Fruit fly (Drosophila melanogaster) whole organism, adult: ENCODE results near the gene plx.
A peak's percentile ranks its signal among the peaks of the same experiment; 100 is the strongest.

Experiments
- CG11617 ChIP-seq: fragments of 200-800 bp; sonication (Bioruptor generic); optimal IDR thresholded peaks from 2 replicates; lab custom pipeline; 2017; ENCODE audit warnings: mild to moderate bottlenecking, missing biosample characterization, missing genetic modification reagents, missing genetic modification characterization
- CG12768 ChIP-seq: fragments of 200-800 bp; sonication (Bioruptor generic); optimal IDR thresholded peaks from 2 replicates; lab custom pipeline; 2017; ENCODE audit warnings: missing biosample characterization, missing genetic modification characterization, mild to moderate bottlenecking, moderate library complexity, missing genetic modification reagents
- CG14711 ChIP-seq: fragments of 200-800 bp; sonication (Bioruptor generic); optimal IDR thresholded peaks from 2 replicates; lab custom pipeline; 2018; ENCODE audit warnings: missing biosample characterization, mild to moderate bottlenecking, missing genetic modification characterization, moderate library complexity
- CG1620 ChIP-seq: fragments of 200-800 bp; sonication (Bioruptor generic); optimal IDR thresholded peaks from 2 replicates; lab custom pipeline; 2016; ENCODE audit warnings: missing biosample characterization, missing genetic modification characterization
- CG33017 ChIP-seq: fragments of 200-800 bp; sonication (Bioruptor generic); optimal IDR thresholded peaks from 2 replicates; lab custom pipeline; 2018; ENCODE audit warnings: missing biosample characterization, mild to moderate bottlenecking, missing genetic modification characterization, moderate library complexity
- CG5204 ChIP-seq: fragments of 200-800 bp; sonication (Bioruptor generic); optimal IDR thresholded peaks from 2 replicates; lab custom pipeline; 2016; ENCODE audit warnings: missing biosample characterization, missing genetic modification characterization
- CG7045 ChIP-seq: fragments of 200-800 bp; sonication (Bioruptor generic); optimal IDR thresholded peaks from 2 replicates; lab custom pipeline; 2017; ENCODE audit warnings: missing biosample characterization, mild to moderate bottlenecking, missing genetic modification characterization
- CG7101 ChIP-seq: fragments of 200-800 bp; sonication (Bioruptor generic); optimal IDR thresholded peaks from 2 replicates; lab custom pipeline; 2018; ENCODE audit warnings: missing biosample characterization, mild to moderate bottlenecking, missing genetic modification characterization, moderate library complexity
- Clk ChIP-seq: fragments of 200-800 bp; sonication (Bioruptor generic); optimal IDR thresholded peaks from 2 replicates; lab custom pipeline; 2017; ENCODE audit warnings: missing biosample characterization, missing genetic modification characterization
- Crg-1 ChIP-seq: fragments of 200-800 bp; sonication (Bioruptor generic); optimal IDR thresholded peaks from 2 replicates; lab custom pipeline; 2016; ENCODE audit warnings: missing biosample characterization, missing genetic modification characterization
- Hr96 ChIP-seq: fragments of 200-800 bp; sonication (Bioruptor generic); optimal IDR thresholded peaks from 2 replicates; lab custom pipeline; 2016; ENCODE audit warnings: missing biosample characterization, missing genetic modification characterization
- Mnt ChIP-seq: fragments of 200-800 bp; sonication (Bioruptor generic); optimal IDR thresholded peaks from 2 replicates; lab custom pipeline; 2016; ENCODE audit warnings: missing biosample characterization, mild to moderate bottlenecking, missing genetic modification characterization
- bab1 ChIP-seq: fragments of 200-800 bp; sonication (Bioruptor generic); optimal IDR thresholded peaks from 3 replicates; lab custom pipeline; 2019; ENCODE audit warnings: missing biosample characterization, mild to moderate bottlenecking, missing genetic modification characterization, moderate library complexity
- cic ChIP-seq: fragments of 200-800 bp; sonication (Bioruptor generic); optimal IDR thresholded peaks from 2 replicates; lab custom pipeline; 2017; ENCODE audit warnings: missing biosample characterization, mild to moderate bottlenecking, missing genetic modification characterization, moderate library complexity
- cnc ChIP-seq, 2 experiments: fragments of >200 bp; optimal IDR thresholded peaks; 2 replicates each; lab custom pipeline; 2017
- kay ChIP-seq: fragments of 200-800 bp; sonication (Bioruptor generic); peaks from one replicate; lab custom pipeline; 2016; ENCODE audit warnings: missing biosample characterization, missing genetic modification characterization, borderline replicate concordance
- ovo ChIP-seq: fragments of 200-800 bp; sonication (Bioruptor generic); optimal IDR thresholded peaks from 2 replicates; lab custom pipeline; 2016; ENCODE audit warnings: missing biosample characterization, missing genetic modification characterization
- pad ChIP-seq: fragments of 200-800 bp; sonication (Bioruptor generic); optimal IDR thresholded peaks from 3 replicates; lab custom pipeline; 2017; ENCODE audit warnings: missing biosample characterization, missing genetic modification characterization, mild to moderate bottlenecking, moderate library complexity, missing genetic modification reagents
- tj ChIP-seq: fragments of 200-800 bp; sonication (Bioruptor generic); optimal IDR thresholded peaks from 3 replicates; lab custom pipeline; 2017; ENCODE audit warnings: missing biosample characterization, mild to moderate bottlenecking, missing genetic modification characterization, moderate library complexity
- toe ChIP-seq: fragments of 200-800 bp; sonication (Bioruptor generic); optimal IDR thresholded peaks from 2 replicates; lab custom pipeline; 2016; ENCODE audit warnings: missing biosample characterization, missing genetic modification characterization

The plx gene

dm6 chr3R:5701104-5701503 is 15.4 kb downstream of the plx start:
- TF ChIP-seq bab1 (peak; percentile 19), CG5204 (GFP tag; lab: Kevin White, UChicago) (no peak)

- TF ChIP-seq ovo (GFP tag; lab: Kevin White, UChicago) = no peak
- no peak for TF ChIP-seq Mnt (GFP tag; lab: Kevin White, UChicago)
- no peak for TF ChIP-seq CG33017 (tag; lab: Kevin White, UChicago)
- no peak for TF ChIP-seq cic (GFP tag; lab: Kevin White, UChicago)
- TF ChIP-seq CG7045 (GFP tag; lab: Kevin White, UChicago) = no peak
- TF ChIP-seq CG12768 (GFP tag; lab: Kevin White, UChicago) = no peak
- TF ChIP-seq pad = no peak
- no peak for TF ChIP-seq bab1
- TF ChIP-seq CG14711 (tag; lab: Kevin White, UChicago) = no peak
- no peak for TF ChIP-seq toe (GFP tag; lab: Kevin White, UChicago)
- no peak for TF ChIP-seq cnc (optimal IDR thresholded peaks at IDR 0.05; lab: Kevin White, UChicago)
- TF ChIP-seq CG11617 (GFP tag; lab: Kevin White, UChicago) = no peak
- no peak for TF ChIP-seq kay
- no peak for TF ChIP-seq CG1620 (GFP tag; lab: Kevin White, UChicago)
- TF ChIP-seq CG5204 (GFP tag; lab: Kevin White, UChicago) = no peak
- no peak for TF ChIP-seq Clk (GFP tag; lab: Kevin White, UChicago)
- no peak for TF ChIP-seq tj (GFP tag; lab: Kevin White, UChicago)
These were observed 19.3 kb downstream of the plx start for dm6 chr3R:5704982-5705381.

- TF ChIP-seq toe (GFP tag; lab: Kevin White, UChicago) (peak; percentile 47), bab1 (peak; percentile 23), CG14711 (tag; lab: Kevin White, UChicago) (peak; percentile 11), Clk (GFP tag; lab: Kevin White, UChicago) (no peak)
These were observed 19.9 kb downstream of the plx start for dm6 chr3R:5705469-5706067.

- no peak for TF ChIP-seq tj (GFP tag; lab: Kevin White, UChicago)
- no peak for TF ChIP-seq ovo (GFP tag; lab: Kevin White, UChicago)
- TF ChIP-seq bab1 = no peak
- TF ChIP-seq cic (GFP tag; lab: Kevin White, UChicago) = no peak
These were observed 31.2 kb downstream of the plx start, which contains the start of gene cas for dm6 chr3R:5716755-5717309. Gene cas (minus strand): TSS chr3R:5716805.

dm6 chr3R:5723122-5723521 is 37.5 kb downstream of the plx start:
- TF ChIP-seq toe (GFP tag; lab: Kevin White, UChicago) = no peak
- TF ChIP-seq Hr96 (GFP tag; lab: Kevin White, UChicago) = no peak
- no peak for TF ChIP-seq Crg-1
- no peak for TF ChIP-seq CG11617 (GFP tag; lab: Kevin White, UChicago)
- no peak for TF ChIP-seq cnc (optimal IDR thresholded peaks at IDR 0.05; lab: Kevin White, UChicago)
- no peak for TF ChIP-seq ovo (GFP tag; lab: Kevin White, UChicago)
- no peak for TF ChIP-seq Clk (GFP tag; lab: Kevin White, UChicago)
- TF ChIP-seq CG5204 (GFP tag; lab: Kevin White, UChicago) = no peak
- TF ChIP-seq Mnt (GFP tag; lab: Kevin White, UChicago) = no peak
- no peak for TF ChIP-seq CG1620 (GFP tag; lab: Kevin White, UChicago)
- TF ChIP-seq bab1 = no peak
- no peak for TF ChIP-seq CG14711 (tag; lab: Kevin White, UChicago)
- TF ChIP-seq kay = no peak
- no peak for TF ChIP-seq CG7045 (GFP tag; lab: Kevin White, UChicago)
- TF ChIP-seq tj (GFP tag; lab: Kevin White, UChicago) = no peak
- TF ChIP-seq CG12768 (GFP tag; lab: Kevin White, UChicago) = no peak
- TF ChIP-seq CG7101 (tag; lab: Kevin White, UChicago) = no peak

- TF ChIP-seq CG11617 (GFP tag; lab: Kevin White, UChicago) (no peak), ovo (GFP tag; lab: Kevin White, UChicago) (no peak), CG7045 (GFP tag; lab: Kevin White, UChicago) (no peak), CG5204 (GFP tag; lab: Kevin White, UChicago) (no peak), tj (GFP tag; lab: Kevin White, UChicago) (no peak), Clk (GFP tag; lab: Kevin White, UChicago) (no peak)
These were observed 42.2 kb downstream of the plx start for dm6 chr3R:5727724-5728365.

dm6 chr3R:5733181-5733580 is 47.5 kb downstream of the plx start, which contains the start of gene CG1239:
Gene CG1239 (plus strand): TSS chr3R:5733513.
- TF ChIP-seq CG33017 (tag; lab: Kevin White, UChicago) (no peak), ovo (GFP tag; lab: Kevin White, UChicago) (peak; percentile 14), cnc (optimal IDR thresholded peaks at IDR 0.05; lab: Kevin White, UChicago) (no peak), kay (no peak)
